Worm (Caenorhabditis elegans) whole organism, L4 larva: ENCODE results near the gene trcs-2.

Experiments used
- F10B5.3 ChIP-seq: sonication (generic microtip); optimal IDR thresholded peaks from 2 replicates; lab custom pipeline; 2016; ENCODE audit warnings: mild to moderate bottlenecking, missing genetic modification characterization, missing compliant biosample characterization
- F37D6.2 ChIP-seq: sonication (generic microtip); optimal IDR thresholded peaks from 2 replicates; lab custom pipeline; 2016; ENCODE audit warnings: mild to moderate bottlenecking, missing genetic modification characterization, missing compliant biosample characterization
- F49E8.2 ChIP-seq: sonication (generic microtip); optimal IDR thresholded peaks from 2 replicates; lab custom pipeline; 2016; ENCODE audit warnings: missing compliant biosample characterization, mild to moderate bottlenecking, missing genetic modification characterization, borderline replicate concordance
- R02D3.7 ChIP-seq: fragments of 150-350 bp; sonication (generic microtip); optimal IDR thresholded peaks from 3 replicates; lab custom pipeline; 2014; ENCODE audit warnings: missing biosample characterization, missing genetic modification characterization
- T20F7.1 ChIP-seq: fragments of 200-800 bp; sonication (Bioruptor generic); optimal IDR thresholded peaks from 2 replicates; lab custom pipeline; 2018; ENCODE audit warnings: mild to moderate bottlenecking, missing genetic modification characterization, missing compliant biosample characterization
- ZK546.5 ChIP-seq, 2 experiments: sonication (generic microtip); optimal IDR thresholded peaks; 2 replicates each; lab custom pipeline; 2017; ENCODE audit warnings: missing biosample characterization in 2 of 2, missing genetic modification characterization in 2 of 2
- aha-1 ChIP-seq: fragments of 150-350 bp; peaks from one replicate; lab custom pipeline; 2014; ENCODE audit warnings: missing biosample characterization, missing genetic modification characterization
- aly-2 ChIP-seq: sonication (generic microtip); optimal IDR thresholded peaks from 2 replicates; lab custom pipeline; 2018; ENCODE audit warnings: missing biosample characterization, missing genetic modification characterization
- arid-1 ChIP-seq: fragments of 200-800 bp; sonication (Bioruptor generic); conservative IDR thresholded peaks from 2 replicates; pipeline ENCODE4 v1.3.6; 2022; ENCODE audit warnings: missing genetic modification reagents, missing genetic modification characterization, missing compliant biosample characterization
- ceh-28 ChIP-seq: fragments of 150-350 bp; optimal IDR thresholded peaks from 2 replicates; lab custom pipeline; 2014; ENCODE audit warnings: missing biosample characterization, missing genetic modification reagents, missing genetic modification characterization
- ctbp-1 ChIP-seq: fragments of 200-800 bp; sonication (Bioruptor generic); IDR thresholded peaks from 2 replicates; pipeline ENCODE4 v1.3.6; 2022; ENCODE audit warnings: missing genetic modification reagents, missing genetic modification characterization, missing compliant biosample characterization
- daf-12 ChIP-seq: fragments of 150-350 bp; optimal IDR thresholded peaks from 2 replicates; lab custom pipeline; 2014; ENCODE audit warnings: missing biosample characterization, missing genetic modification reagents, missing genetic modification characterization
- dmd-6 ChIP-seq: fragments of 200-800 bp; sonication (Bioruptor generic); IDR thresholded peaks from 2 replicates; pipeline ENCODE4 v1.3.6; 2022; ENCODE audit warnings: missing genetic modification reagents, missing genetic modification characterization, missing compliant biosample characterization
- dpl-1 ChIP-seq: fragments of 150-350 bp; optimal IDR thresholded peaks from 2 replicates; lab custom pipeline; 2014; ENCODE audit warnings: missing biosample characterization, missing genetic modification reagents, missing genetic modification characterization
- dve-1 ChIP-seq: sonication (generic microtip); optimal IDR thresholded peaks from 2 replicates; lab custom pipeline; 2017; ENCODE audit warnings: antibody characterized with exemption, mild to moderate bottlenecking, missing genetic modification characterization, missing compliant biosample characterization; ENCODE audit not compliant: insufficient read depth
- fos-1 ChIP-seq: fragments of 150-350 bp; optimal IDR thresholded peaks from 2 replicates; lab custom pipeline; 2014; ENCODE audit warnings: missing biosample characterization, missing genetic modification characterization
- gei-8 ChIP-seq: fragments of 200-800 bp; sonication (Bioruptor generic); optimal IDR thresholded peaks from 2 replicates; lab custom pipeline; 2018; ENCODE audit warnings: mild to moderate bottlenecking, missing genetic modification characterization, missing compliant biosample characterization
- hlh-11 ChIP-seq: fragments of 200-800 bp; sonication (Bioruptor generic); optimal IDR thresholded peaks from 2 replicates; lab custom pipeline; 2018; ENCODE audit warnings: mild to moderate bottlenecking, missing genetic modification characterization, missing compliant biosample characterization
- hlh-30 ChIP-seq: sonication (generic microtip); optimal IDR thresholded peaks from 2 replicates; lab custom pipeline; 2017; ENCODE audit warnings: antibody characterized with exemption, mild to moderate bottlenecking, missing genetic modification characterization, missing compliant biosample characterization; ENCODE audit not compliant: insufficient read depth
- lin-1 ChIP-seq: fragments of 200-800 bp; sonication (Bioruptor generic); IDR thresholded peaks from 2 replicates; pipeline ENCODE4 v1.3.6; 2022; ENCODE audit warnings: missing genetic modification reagents, missing genetic modification characterization, missing compliant biosample characterization
- lin-13 ChIP-seq: fragments of 150-350 bp; optimal IDR thresholded peaks from 2 replicates; lab custom pipeline; 2014; ENCODE audit warnings: missing biosample characterization, missing genetic modification reagents, missing genetic modification characterization
- lin-15B ChIP-seq: fragments of 150-350 bp; sonication (generic microtip); optimal IDR thresholded peaks from 3 replicates; lab custom pipeline; 2014; ENCODE audit warnings: missing biosample characterization, missing genetic modification characterization
- lin-38 ChIP-seq: fragments of 200-800 bp; sonication (Bioruptor generic); IDR thresholded peaks from 2 replicates; pipeline ENCODE4 v1.3.6; 2022; ENCODE audit warnings: missing genetic modification reagents, missing genetic modification characterization, missing compliant biosample characterization
- lir-3 ChIP-seq: sonication (generic microtip); optimal IDR thresholded peaks from 2 replicates; lab custom pipeline; 2016; ENCODE audit warnings: mild to moderate bottlenecking, missing genetic modification characterization, missing compliant biosample characterization
- madf-5 ChIP-seq, 2 experiments: fragments of 200-800 bp; sonication (Bioruptor generic); IDR thresholded peaks; 2 replicates each; pipeline ENCODE4 v1.3.6; 2022; ENCODE audit warnings: missing compliant biosample characterization in 2 of 2, missing genetic modification characterization in 2 of 2
- mdl-1 ChIP-seq, 2 experiments: fragments of 150-350 bp in 1 of 2; sonication (generic microtip) in 1 of 2; optimal IDR thresholded peaks; 2 replicates each; lab custom pipeline; 2014 to 2017; ENCODE audit warnings: missing biosample characterization in 2 of 2, missing genetic modification characterization in 2 of 2
- mes-2 ChIP-seq: sonication (generic microtip); optimal IDR thresholded peaks from 2 replicates; lab custom pipeline; 2016; ENCODE audit warnings: missing genotype, mild to moderate bottlenecking, missing genetic modification characterization, missing compliant biosample characterization; ENCODE audit not compliant: poor library complexity, severe bottlenecking
- nhr-111 ChIP-seq: fragments of 200-800 bp; sonication (Bioruptor generic); optimal IDR thresholded peaks from 2 replicates; lab custom pipeline; 2018; ENCODE audit warnings: mild to moderate bottlenecking, missing genetic modification characterization, missing compliant biosample characterization
- nhr-28 ChIP-seq: fragments of 150-350 bp; optimal IDR thresholded peaks from 2 replicates; lab custom pipeline; 2014; ENCODE audit warnings: missing biosample characterization, missing genetic modification characterization
- nhr-48 ChIP-seq: sonication (generic microtip); optimal IDR thresholded peaks from 2 replicates; lab custom pipeline; 2016; ENCODE audit warnings: mild to moderate bottlenecking, missing genetic modification characterization, missing compliant biosample characterization
- nhr-77 ChIP-seq: fragments of 150-350 bp; optimal IDR thresholded peaks from 2 replicates; lab custom pipeline; 2014; ENCODE audit warnings: missing biosample characterization, missing genetic modification characterization
- pha-4 ChIP-seq, 2 experiments: fragments of 150-350 bp in 1 of 2; fragments of 200-800 bp in 1 of 2; sonication (Bioruptor generic) in 1 of 2; IDR thresholded peaks in 1 of 2; optimal IDR thresholded peaks in 1 of 2; 2 replicates each; pipeline versions ENCODE4 v1.3.6 to Lab custom; 2014 to 2022; ENCODE audit warnings: missing genetic modification characterization in 2 of 2, missing genetic modification reagents in 2 of 2, missing biosample characterization in 1 of 2, missing compliant biosample characterization in 1 of 2
- pqm-1 ChIP-seq: sonication (generic microtip); optimal IDR thresholded peaks from 2 replicates; lab custom pipeline; 2017; ENCODE audit warnings: missing biosample characterization, missing genetic modification characterization
- rbr-2 ChIP-seq: sonication (generic microtip); optimal IDR thresholded peaks from 2 replicates; lab custom pipeline; 2016; ENCODE audit warnings: missing genotype, missing genetic modification characterization, missing compliant biosample characterization
- snpc-4 ChIP-seq: fragments of 150-350 bp; optimal IDR thresholded peaks from 2 replicates; lab custom pipeline; 2014; ENCODE audit warnings: missing biosample characterization, missing genetic modification characterization
- tag-97 ChIP-seq: fragments of 200-800 bp; sonication (Bioruptor generic); IDR thresholded peaks from 2 replicates; pipeline ENCODE4 v1.3.6; 2022; ENCODE audit warnings: missing genetic modification characterization, missing compliant biosample characterization
- tra-1 ChIP-seq: fragments of 200-800 bp; sonication (Bioruptor generic); IDR thresholded peaks from 2 replicates; pipeline ENCODE4 v1.3.6; 2022; ENCODE audit warnings: missing genetic modification reagents, missing genetic modification characterization, missing compliant biosample characterization
- unc-39 ChIP-seq: sonication (generic microtip); optimal IDR thresholded peaks from 2 replicates; lab custom pipeline; 2017; ENCODE audit warnings: missing biosample characterization, missing genetic modification characterization
- unc-62 ChIP-seq, 3 experiments: fragments of 150-350 bp in 1 of 3; sonication (generic microtip); optimal IDR thresholded peaks in 2 of 3; peaks in 1 of 3; 1 replicate in 1 of 3; 2 replicates in 2 of 3; lab custom pipeline; 2014 to 2017; ENCODE audit warnings: missing biosample characterization in 3 of 3, missing genetic modification characterization in 3 of 3, missing genetic modification reagents in 3 of 3, missing genotype in 1 of 3
- zag-1 ChIP-seq: fragments of 150-350 bp; optimal IDR thresholded peaks from 2 replicates; lab custom pipeline; 2014; ENCODE audit warnings: missing biosample characterization, missing genetic modification characterization
- zfp-2 ChIP-seq: sonication (generic microtip); optimal IDR thresholded peaks from 2 replicates; lab custom pipeline; 2016; ENCODE audit warnings: mild to moderate bottlenecking, missing genetic modification characterization, missing compliant biosample characterization
- zip-11 ChIP-seq: fragments of 200-800 bp; sonication (Bioruptor generic); IDR thresholded peaks from 2 replicates; pipeline ENCODE4 v1.3.6; 2022; ENCODE audit warnings: missing genetic modification characterization, missing compliant biosample characterization
- ztf-7 ChIP-seq: fragments of 150-350 bp; optimal IDR thresholded peaks from 2 replicates; lab custom pipeline; 2014; ENCODE audit warnings: missing biosample characterization, missing genetic modification characterization

The trcs-2 gene

DNA sequence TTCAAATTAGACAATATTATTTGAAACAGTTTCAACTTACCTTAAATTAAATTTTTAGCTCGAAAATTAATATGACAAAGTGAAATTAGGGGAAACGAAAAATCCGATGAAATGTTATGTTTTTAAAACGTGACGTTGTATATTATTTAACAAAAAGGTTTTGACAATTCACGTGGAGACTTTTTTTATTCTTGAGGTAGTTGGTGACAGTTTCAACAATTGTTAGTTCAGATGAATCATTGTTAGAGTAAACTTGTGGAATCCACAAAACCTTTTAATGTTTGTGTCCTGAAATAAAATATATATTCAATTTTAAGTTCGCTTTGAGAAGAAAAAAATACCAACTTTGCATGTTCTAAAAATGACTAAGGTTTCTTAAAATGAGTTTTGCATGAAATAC is 37.2 kb downstream of the trcs-2 start, which contains the start of gene fut-1:
Gene fut-1 (minus strand): TSS at position 101 of the 400 bp plus-strand sequence.
- TF ChIP-seq ztf-7 (tag; lab: Kevin White, UChicago) (no peak), fos-1 (no peak), T20F7.1 (GFP tag; lab: Kevin White, UChicago) (no peak), pha-4 (GFP tag; IDR thresholded peaks at IDR 0.05; lab: Robert Waterston, UW) (no peak), pha-4 (tag; optimal IDR thresholded peaks at IDR 0.05; lab: Kevin White, UChicago) (no peak), arid-1 (GFP tag; lab: Robert Waterston, UW) (no peak), F37D6.2 (no peak), unc-39 (tag; lab: Kevin White, UChicago) (no peak), tra-1 (GFP tag; lab: Robert Waterston, UW) (no peak), zag-1 (tag; lab: Kevin White, UChicago) (no peak), lin-1 (GFP tag; lab: Robert Waterston, UW) (no peak), nhr-77 (no peak), nhr-48 (tag; lab: Kevin White, UChicago) (no peak), hlh-11 (tag; lab: Kevin White, UChicago) (no peak), lin-15B (tag; lab: Kevin White, UChicago) (no peak), ceh-28 (no peak), F49E8.2 (tag; lab: Kevin White, UChicago) (no peak), lir-3 (tag; lab: Kevin White, UChicago) (no peak)

DNA sequence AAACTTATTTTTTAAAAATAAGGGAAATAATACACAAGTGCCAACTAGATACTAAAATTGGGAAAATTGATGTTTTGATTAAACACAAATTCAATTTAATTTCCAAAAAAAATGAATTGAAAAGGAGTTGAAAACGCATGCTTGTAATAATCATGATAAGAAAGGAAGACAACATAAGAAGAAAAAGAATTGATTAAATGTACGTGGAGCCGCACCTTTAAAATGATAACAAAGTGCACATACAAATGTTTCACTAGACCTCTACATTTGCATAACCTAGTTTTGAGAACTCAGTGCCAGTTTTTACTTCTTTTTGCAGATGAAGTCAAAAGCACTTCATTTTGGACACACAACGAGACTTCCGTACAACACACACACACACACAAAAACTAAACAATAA is 39.5 kb downstream of the trcs-2 start:
- TF ChIP-seq lin-13 (no peak), daf-12 (no peak), zfp-2 (tag; lab: Kevin White, UChicago) (no peak), ZK546.5 (tag; optimal IDR thresholded peaks at IDR 0.05; lab: Kevin White, UChicago) (no peak), pqm-1 (peak; percentile 44), dmd-6 (GFP tag; lab: Robert Waterston, UW) (0 out of 2 replicates have a peak, but pooled peaks have one; percentile 15), aha-1 (tag; lab: Kevin White, UChicago) (no peak), nhr-28 (tag; lab: Kevin White, UChicago) (peak; percentile 19), lin-38 (no peak), nhr-111 (GFP tag; lab: Kevin White, UChicago) (no peak), R02D3.7 (tag; lab: Kevin White, UChicago) (no peak)
- TF ChIP-seq, all 104 proteins: peak for 3

DNA sequence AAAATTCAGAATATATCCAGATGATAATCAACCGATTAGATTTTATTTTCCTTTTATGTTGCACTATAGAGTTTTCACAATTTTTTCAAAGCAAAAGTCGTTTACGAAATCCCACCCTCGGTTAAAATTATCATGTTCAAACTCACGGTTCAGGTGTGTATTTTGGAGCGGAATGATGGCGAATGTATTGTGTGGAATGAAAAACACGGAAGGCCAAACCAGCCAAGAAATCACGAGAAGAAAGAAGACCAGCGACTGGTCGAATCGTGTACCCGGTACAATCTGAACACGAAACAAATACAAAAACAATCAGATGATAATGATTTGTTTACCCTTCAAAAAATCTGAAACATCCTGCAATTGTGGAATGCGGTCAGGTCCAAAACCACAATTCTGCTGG is 41.1 kb downstream of the trcs-2 start:
- TF ChIP-seq aha-1 (tag; lab: Kevin White, UChicago) (peak; percentile 68), nhr-28 (tag; lab: Kevin White, UChicago) (peak; percentile 56), rbr-2 (tag; lab: Kevin White, UChicago) (no peak)

DNA sequence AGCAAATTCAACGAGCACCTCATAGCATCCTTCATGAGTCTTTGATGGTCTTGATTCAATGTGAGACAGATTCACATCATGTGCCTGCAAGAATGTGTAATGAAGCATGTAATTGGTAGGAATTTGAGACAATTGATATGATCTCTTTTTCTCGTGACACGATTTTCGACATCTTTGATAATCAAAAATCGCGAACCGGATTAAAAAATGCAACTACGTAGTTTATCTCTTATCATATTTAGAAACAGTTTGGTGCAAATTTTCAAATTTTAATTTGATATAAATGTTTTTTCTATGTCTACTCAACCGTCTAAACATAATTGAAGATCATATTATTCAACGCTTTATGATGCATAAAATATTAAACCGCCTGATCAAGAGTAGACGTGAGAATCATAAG is 42.1 kb downstream of the trcs-2 start:
- TF ChIP-seq ZK546.5 (tag; optimal IDR thresholded peaks at IDR 0.05; lab: Kevin White, UChicago) (no peak), aha-1 (tag; lab: Kevin White, UChicago) (peak; percentile 8), hlh-30 (tag; lab: Kevin White, UChicago) (peak; percentile 35), unc-62 (GFP tag; optimal IDR thresholded peaks at IDR 0.05 in 1 of 2; lab: Kevin White, UChicago) (peak in 1 of 2 experiments; percentile 13), unc-62 (tag; optimal IDR thresholded peaks at IDR 0.05; lab: Kevin White, UChicago) (no peak)
- TF ChIP-seq, all 104 proteins: peak for 3

DNA sequence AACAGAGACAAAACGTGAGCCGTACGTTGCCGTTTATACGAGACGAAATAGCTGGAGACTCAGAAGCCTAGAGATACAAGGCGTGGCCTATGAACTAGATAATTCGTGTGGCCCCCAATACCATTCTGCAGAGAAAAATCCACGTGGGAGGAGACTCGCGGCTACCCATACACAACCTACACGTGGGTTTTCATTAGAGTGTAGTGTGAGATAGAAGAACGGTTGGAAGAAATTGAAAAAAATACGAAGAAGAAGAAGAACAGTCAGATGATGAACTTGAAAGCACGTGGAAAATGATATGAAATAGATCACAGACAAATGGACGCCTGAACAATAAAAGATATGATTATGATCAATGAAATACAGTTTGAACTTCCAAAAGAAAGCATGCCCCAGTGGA is 42.9 kb downstream of the trcs-2 start:
- TF ChIP-seq madf-5 (GFP tag; IDR thresholded peaks at IDR 0.05; lab: Robert Waterston, UW) (no peak), hlh-11 (tag; lab: Kevin White, UChicago) (peak; percentile 59), nhr-48 (tag; lab: Kevin White, UChicago) (peak; percentile 68), aly-2 (tag; lab: Kevin White, UChicago) (no peak), ztf-7 (tag; lab: Kevin White, UChicago) (no peak), zip-11 (GFP tag; lab: Robert Waterston, UW) (no peak), nhr-28 (tag; lab: Kevin White, UChicago) (peak; percentile 87), tag-97 (GFP tag; lab: Robert Waterston, UW) (no peak), mes-2 (tag; lab: Kevin White, UChicago) (no peak), gei-8 (GFP tag; lab: Kevin White, UChicago) (peak; percentile 27), snpc-4 (tag; lab: Kevin White, UChicago) (no peak), dve-1 (tag; lab: Kevin White, UChicago) (peak; percentile 31), tra-1 (GFP tag; lab: Robert Waterston, UW) (peak; percentile 58; the same call in 1 of the 2 replicates), ctbp-1 (GFP tag; lab: Robert Waterston, UW) (no peak), dpl-1 (GFP tag; lab: Kevin White, UChicago) (no peak), mdl-1 (tag; optimal IDR thresholded peaks at IDR 0.05; lab: Kevin White, UChicago) (peak; percentile 55 to 94), aha-1 (tag; lab: Kevin White, UChicago) (peak; percentile 70), F10B5.3 (no peak), dmd-6 (GFP tag; lab: Robert Waterston, UW) (peak; percentile 75), unc-39 (tag; lab: Kevin White, UChicago) (no peak)
